Fruit fly (Drosophila melanogaster): ENCODE results near the gene RhoL.
A peak's percentile ranks its signal among the peaks of the same experiment; 100 is the strongest.

The RhoL gene

dm6 chr3R:9533181-9534124, 31.1 kb upstream of the RhoL start (continued):
- peak; percentile 97 for TF ChIP-seq CG13424 (tag; optimal IDR thresholded peaks at IDR 0.05)
- TF ChIP-seq nom (GFP tag; optimal IDR thresholded peaks at IDR 0.05): peak; percentile 87
- TF ChIP-seq CG12071 (GFP tag; optimal IDR thresholded peaks at IDR 0.05): peak; percentile 92
- TF ChIP-seq CG12744 (GFP tag; optimal IDR thresholded peaks at IDR 0.05): peak; percentile 88
- TF ChIP-seq CG11723 (GFP tag; optimal IDR thresholded peaks at IDR 0.05): peak; percentile 96
- TF ChIP-seq Doc3 (GFP tag; IDR thresholded peaks at IDR 0.05; ENCODE audit: partially characterized antibody): 0 out of 3 replicates have a peak, but pooled peaks have one; percentile 19
- TF ChIP-seq slp2 (GFP tag; optimal IDR thresholded peaks at IDR 0.05): peak; percentile 93
- peak; percentile 89 for TF ChIP-seq trh (GFP tag; optimal IDR thresholded peaks at IDR 0.05)
- peak; percentile 80; the same call in 1 of the 2 replicates for TF ChIP-seq ranshi (GFP tag; IDR thresholded peaks at IDR 0.05)
- TF ChIP-seq knrl (GFP tag; IDR thresholded peaks at IDR 0.05; ENCODE audit: partially characterized antibody): peak; percentile 55; the same call in 2 of the 3 replicates
- peak; percentile 78 for TF ChIP-seq CG7928 (GFP tag; optimal IDR thresholded peaks at IDR 0.05)
- peak in 1 of 2 experiments; percentile 94 for TF ChIP-seq Hr78 (GFP tag; optimal IDR thresholded peaks at IDR 0.05)
- peak; percentile 80 for TF ChIP-seq CG10366 (GFP tag; IDR thresholded peaks at IDR 0.05)
- peak; percentile 97 for TF ChIP-seq dysf (GFP tag; IDR thresholded peaks at IDR 0.05)
- peak in 1 of 3 experiments; percentile 51 for TF ChIP-seq Stat92E (GFP tag; optimal IDR thresholded peaks at IDR 0.05)
- peak; percentile 95 for TF ChIP-seq Hr3 (GFP tag; optimal IDR thresholded peaks at IDR 0.05)
- peak; percentile 91 for TF ChIP-seq en (GFP tag; optimal IDR thresholded peaks at IDR 0.05)
- TF ChIP-seq tx (GFP tag; optimal IDR thresholded peaks at IDR 0.05): peak; percentile 93
- peak; percentile 28 for TF ChIP-seq CG15479 (GFP tag; optimal IDR thresholded peaks at IDR 0.05)
- TF ChIP-seq Atf6 (GFP tag; IDR thresholded peaks at IDR 0.05): peak; percentile 93
- TF ChIP-seq CG9932 (GFP tag; IDR thresholded peaks at IDR 0.05): peak; percentile 89
- TF ChIP-seq CG6791 (GFP tag; IDR thresholded peaks at IDR 0.05; ENCODE audit: partially characterized antibody): no peak
- TF ChIP-seq CG13894 (tag; optimal IDR thresholded peaks at IDR 0.05): peak; percentile 87
- peak; percentile 95 for TF ChIP-seq chinmo (GFP tag; IDR thresholded peaks at IDR 0.05; ENCODE audit: partially characterized antibody)
- TF ChIP-seq CG8290 (GFP tag; optimal IDR thresholded peaks at IDR 0.05): peak; percentile 85
- peak; percentile 71 to 77 for TF ChIP-seq CG8290 (tag; optimal IDR thresholded peaks at IDR 0.05)
- TF ChIP-seq grn (GFP tag; optimal IDR thresholded peaks at IDR 0.05): peak; percentile 38
- peak; percentile 46 for TF ChIP-seq CG7271 (tag; optimal IDR thresholded peaks at IDR 0.05)
- peak; percentile 89 for TF ChIP-seq fu2 (GFP tag; optimal IDR thresholded peaks at IDR 0.05)
- TF ChIP-seq CG1832 (GFP tag; optimal IDR thresholded peaks at IDR 0.05): no peak
- TF ChIP-seq CG14860 (GFP tag; IDR thresholded peaks at IDR 0.05; ENCODE audit: partially characterized antibody): peak; percentile 46; the same call in 2 of the 3 replicates
- peak; percentile 74 for TF ChIP-seq CG14050 (GFP tag; IDR thresholded peaks at IDR 0.05)
- TF ChIP-seq CG10543 (GFP tag; optimal IDR thresholded peaks at IDR 0.05): peak; percentile 98
- peak; percentile 33 for TF ChIP-seq ash1 (GFP tag; optimal IDR thresholded peaks at IDR 0.05)
- TF ChIP-seq MBD-R2 (GFP tag; IDR thresholded peaks at IDR 0.05): peak; percentile 73
- peak; percentile 95 for TF ChIP-seq grau (tag; optimal IDR thresholded peaks at IDR 0.05)
- TF ChIP-seq bbx (GFP tag; IDR thresholded peaks at IDR 0.05; ENCODE audit: partially characterized antibody): no peak; the same call in 1 of the 2 replicates
- peak; percentile 85 for TF ChIP-seq CG7357 (GFP tag; IDR thresholded peaks at IDR 0.05)
- 0 out of 2 replicates have a peak, but pooled peaks have one; percentile 15 for TF ChIP-seq GATAe (GFP tag; conservative IDR thresholded peaks at IDR 0.05)
- 0 out of 2 replicates have a peak, but pooled peaks have one; percentile 34 for TF ChIP-seq nerfin-2 (GFP tag; IDR thresholded peaks at IDR 0.05; ENCODE audit: partially characterized antibody)
- TF ChIP-seq CG18476 (GFP tag; optimal IDR thresholded peaks at IDR 0.05): peak; percentile 96
- peak; percentile 99 for TF ChIP-seq CG18262 (tag; optimal IDR thresholded peaks at IDR 0.05)
- peak; percentile 74 for TF ChIP-seq CG1603 (tag; optimal IDR thresholded peaks at IDR 0.05)
- peak; percentile 73; the same call in 1 of the 2 replicates for TF ChIP-seq CG11247 (GFP tag; IDR thresholded peaks at IDR 0.05)
- peak; percentile 94 for TF ChIP-seq CG11695 (GFP tag; IDR thresholded peaks at IDR 0.05)
- peak; percentile 96 for TF ChIP-seq CG34376 (GFP tag; optimal IDR thresholded peaks at IDR 0.05)
